Worm (Caenorhabditis elegans) whole organism, L1 larva: ENCODE data around the gene gas-1.

Source experiments
- C16A3.4 ChIP-seq: fragments of 150-350 bp; optimal IDR thresholded peaks from 2 replicates; lab custom pipeline; 2014; ENCODE audit warnings: missing biosample characterization, missing genetic modification characterization
- F16B12.6 ChIP-seq: fragments of 150-350 bp; optimal IDR thresholded peaks from 2 replicates; lab custom pipeline; 2014; ENCODE audit warnings: missing biosample characterization, missing genetic modification characterization
- ama-1 ChIP-seq: fragments of 150-350 bp; optimal IDR thresholded peaks from 2 replicates; lab custom pipeline; 2014
- ceh-88 ChIP-seq: fragments of 200-800 bp; sonication (Bioruptor generic); IDR thresholded peaks from 2 replicates; pipeline ENCODE4 v1.3.6; 2022; ENCODE audit warnings: missing genetic modification characterization, missing compliant biosample characterization
- ceh-90 ChIP-seq: sonication (generic microtip); optimal IDR thresholded peaks from 2 replicates; lab custom pipeline; 2016; ENCODE audit warnings: missing genetic modification characterization, missing compliant biosample characterization
- dsc-1 ChIP-seq: sonication (generic microtip); optimal IDR thresholded peaks from 2 replicates; lab custom pipeline; 2016; ENCODE audit warnings: mild to moderate bottlenecking, missing genetic modification characterization, missing compliant biosample characterization
- egl-13 ChIP-seq: sonication (generic microtip); optimal IDR thresholded peaks from 2 replicates; lab custom pipeline; 2016; ENCODE audit warnings: missing genotype, missing genetic modification reagents, missing genetic modification characterization, missing compliant biosample characterization
- elt-2 ChIP-seq: sonication (generic microtip); optimal IDR thresholded peaks from 2 replicates; lab custom pipeline; 2016; ENCODE audit warnings: missing genetic modification characterization, mild to moderate bottlenecking, inconsistent platforms, missing compliant biosample characterization, missing genetic modification reagents
- elt-3 ChIP-seq, 6 experiments: fragments of 150-350 bp in 1 of 6; sonication (generic microtip); optimal IDR thresholded peaks; 2 replicates each; lab custom pipeline; 2017 to 2018; ENCODE audit warnings: missing biosample characterization in 6 of 6, missing genetic modification characterization in 6 of 6, inconsistent platforms in 1 of 6
- fkh-8 ChIP-seq: sonication (generic microtip); optimal IDR thresholded peaks from 2 replicates; lab custom pipeline; 2016; ENCODE audit warnings: mild to moderate bottlenecking, missing genetic modification characterization, missing compliant biosample characterization
- grh-1 ChIP-seq: fragments of 200-800 bp; sonication (Bioruptor generic); IDR thresholded peaks from 2 replicates; pipeline ENCODE4 v1.3.6; 2022; ENCODE audit warnings: missing genetic modification reagents, missing genetic modification characterization, missing compliant biosample characterization
- hlh-4 ChIP-seq: sonication (generic microtip); optimal IDR thresholded peaks from 2 replicates; lab custom pipeline; 2016; ENCODE audit warnings: mild to moderate bottlenecking, missing genetic modification characterization, missing compliant biosample characterization
- isw-1 ChIP-seq: fragments of 200-800 bp; sonication (Bioruptor generic); IDR thresholded peaks from 2 replicates; pipeline ENCODE4 v1.3.6; 2022; ENCODE audit warnings: missing genetic modification characterization, missing compliant biosample characterization
- lin-14 ChIP-seq: fragments of 200-800 bp; sonication (Bioruptor generic); optimal IDR thresholded peaks from 2 replicates; lab custom pipeline; 2018; ENCODE audit warnings: mild to moderate bottlenecking, missing genetic modification characterization, moderate library complexity, missing compliant biosample characterization
- lin-35 ChIP-seq, 2 experiments: fragments of 150-350 bp; optimal IDR thresholded peaks; 2 replicates each; lab custom pipeline; 2014; ENCODE audit warnings: missing biosample characterization in 2 of 2, missing genetic modification characterization in 2 of 2, missing genetic modification reagents in 2 of 2
- lin-39 ChIP-seq: fragments of 150-350 bp; optimal IDR thresholded peaks from 2 replicates; lab custom pipeline; 2014; ENCODE audit warnings: missing biosample characterization, missing genetic modification reagents, missing genetic modification characterization
- lir-3 ChIP-seq: sonication (generic microtip); optimal IDR thresholded peaks from 2 replicates; lab custom pipeline; 2016; ENCODE audit warnings: mild to moderate bottlenecking, missing genetic modification characterization, moderate library complexity, missing compliant biosample characterization; ENCODE audit not compliant: poor library complexity
- lsy-2 ChIP-seq, 2 experiments: fragments of 150-350 bp; optimal IDR thresholded peaks; 2 replicates each; lab custom pipeline; 2014; ENCODE audit warnings: missing biosample characterization in 2 of 2, missing genetic modification characterization in 2 of 2
- mep-1 ChIP-seq: fragments of 150-350 bp; optimal IDR thresholded peaks from 2 replicates; lab custom pipeline; 2014; ENCODE audit warnings: missing biosample characterization, missing genetic modification characterization
- nhr-11 ChIP-seq: fragments of 150-350 bp; optimal IDR thresholded peaks from 2 replicates; lab custom pipeline; 2014; ENCODE audit warnings: missing biosample characterization, missing genetic modification characterization
- nhr-12 ChIP-seq: sonication (generic microtip); optimal IDR thresholded peaks from 2 replicates; lab custom pipeline; 2017; ENCODE audit warnings: missing biosample characterization, missing genetic modification characterization
- nhr-19 ChIP-seq: fragments of 200-800 bp; sonication (Bioruptor generic); conservative IDR thresholded peaks from 2 replicates; pipeline ENCODE4 v1.3.6; 2022; ENCODE audit warnings: missing genetic modification characterization, missing compliant biosample characterization
- nhr-20 ChIP-seq: sonication (generic microtip); optimal IDR thresholded peaks from 2 replicates; lab custom pipeline; 2016; ENCODE audit warnings: mild to moderate bottlenecking, missing genetic modification characterization, missing compliant biosample characterization
- nhr-47 ChIP-seq: sonication (generic microtip); optimal IDR thresholded peaks from 2 replicates; lab custom pipeline; 2016; ENCODE audit warnings: mild to moderate bottlenecking, missing genetic modification characterization, moderate library complexity, missing compliant biosample characterization
- nhr-71 ChIP-seq: sonication (generic microtip); optimal IDR thresholded peaks from 2 replicates; lab custom pipeline; 2016; ENCODE audit warnings: mild to moderate bottlenecking, missing genetic modification characterization, moderate library complexity, missing compliant biosample characterization
- nhr-76 ChIP-seq: sonication (generic microtip); optimal IDR thresholded peaks from 2 replicates; lab custom pipeline; 2017; ENCODE audit warnings: missing biosample characterization, missing genetic modification characterization
- nhr-77 ChIP-seq: fragments of 150-350 bp; optimal IDR thresholded peaks from 2 replicates; lab custom pipeline; 2014; ENCODE audit warnings: missing biosample characterization, missing genetic modification characterization
- nhr-85 ChIP-seq: sonication (generic microtip); peaks from one replicate; lab custom pipeline; 2016; ENCODE audit warnings: missing genetic modification characterization, inconsistent platforms, missing compliant biosample characterization
- nhr-90 ChIP-seq: sonication (generic microtip); optimal IDR thresholded peaks from 2 replicates; lab custom pipeline; 2016; ENCODE audit warnings: mild to moderate bottlenecking, missing genetic modification characterization, missing compliant biosample characterization; ENCODE audit not compliant: poor library complexity
- pax-3 ChIP-seq: fragments of 200-800 bp; sonication (Bioruptor generic); optimal IDR thresholded peaks from 2 replicates; lab custom pipeline; 2018; ENCODE audit warnings: mild to moderate bottlenecking, missing genetic modification characterization, moderate library complexity, missing compliant biosample characterization
- rnt-1 ChIP-seq: sonication (generic microtip); optimal IDR thresholded peaks from 2 replicates; lab custom pipeline; 2016; ENCODE audit warnings: mild to moderate bottlenecking, missing genetic modification characterization, moderate library complexity, missing compliant biosample characterization
- skn-1 ChIP-seq: fragments of 150-350 bp; optimal IDR thresholded peaks from 2 replicates; lab custom pipeline; 2014; ENCODE audit warnings: missing biosample characterization, missing genetic modification characterization
- snu-23 ChIP-seq: sonication (generic microtip); optimal IDR thresholded peaks from 2 replicates; lab custom pipeline; 2016; ENCODE audit warnings: missing genetic modification characterization, missing compliant biosample characterization
- sox-4 ChIP-seq: sonication (generic microtip); optimal IDR thresholded peaks from 2 replicates; lab custom pipeline; 2016; ENCODE audit warnings: missing genetic modification characterization, missing compliant biosample characterization
- sptf-1 ChIP-seq: fragments of 150-350 bp; optimal IDR thresholded peaks from 2 replicates; lab custom pipeline; 2014; ENCODE audit warnings: missing biosample characterization, missing genetic modification characterization
- swsn-7 ChIP-seq: sonication (generic microtip); optimal IDR thresholded peaks from 2 replicates; lab custom pipeline; 2016; ENCODE audit warnings: missing genetic modification characterization, missing compliant biosample characterization
- tbx-2 ChIP-seq: sonication (generic microtip); optimal IDR thresholded peaks from 2 replicates; lab custom pipeline; 2016; ENCODE audit warnings: missing genetic modification characterization, missing compliant biosample characterization
- unc-30 ChIP-seq: sonication (generic microtip); optimal IDR thresholded peaks from 2 replicates; lab custom pipeline; 2017; ENCODE audit warnings: missing biosample characterization, missing genetic modification characterization
- unc-86 ChIP-seq: sonication (generic microtip); optimal IDR thresholded peaks from 2 replicates; lab custom pipeline; 2016; ENCODE audit warnings: missing genetic modification characterization, missing compliant biosample characterization
- zip-4 ChIP-seq: fragments of 200-800 bp; sonication (Bioruptor generic); optimal IDR thresholded peaks from 2 replicates; lab custom pipeline; 2018; ENCODE audit warnings: mild to moderate bottlenecking, missing genetic modification characterization, moderate library complexity, missing compliant biosample characterization
- ztf-4 ChIP-seq: fragments of 150-350 bp; optimal IDR thresholded peaks from 2 replicates; lab custom pipeline; 2014; ENCODE audit warnings: missing biosample characterization, missing genetic modification characterization

gas-1 gene

ce11 chrX:15621001-15621400 lies 30.8 kb upstream of the gas-1 start:
- TF ChIP-seq dsc-1 (no peak), pax-3 (tag; lab: Kevin White, UChicago) (no peak), ceh-90 (no peak), sptf-1 (tag; lab: Kevin White, UChicago) (no peak), nhr-71 (tag; lab: Kevin White, UChicago) (no peak), ztf-4 (tag; lab: Kevin White, UChicago) (no peak), zip-4 (GFP tag; lab: Kevin White, UChicago) (no peak), F16B12.6 (tag; lab: Kevin White, UChicago) (no peak), nhr-12 (tag; lab: Kevin White, UChicago) (no peak), lsy-2 (tag; optimal IDR thresholded peaks at IDR 0.05; lab: Kevin White, UChicago) (no peak), ama-1 (lab: Kevin White, UChicago) (no peak), unc-30 (no peak), C16A3.4 (tag; lab: Kevin White, UChicago) (no peak), hlh-4 (tag; lab: Kevin White, UChicago) (no peak), nhr-20 (no peak), skn-1 (tag; lab: Kevin White, UChicago) (no peak), unc-86 (tag; lab: Kevin White, UChicago) (no peak), egl-13 (tag; lab: Kevin White, UChicago) (no peak)

ce11 chrX:15620200-15620599 lies 30.0 kb upstream of the gas-1 start, which contains the start of gene K09E9.1:
Gene K09E9.1, plus strand, starts transcription at chrX:15620500.
- no peak for TF ChIP-seq nhr-77 (tag; lab: Kevin White, UChicago)
- no peak for TF ChIP-seq elt-3 (tag; optimal IDR thresholded peaks at IDR 0.05; lab: Kevin White, UChicago)
- no peak for TF ChIP-seq grh-1
- TF ChIP-seq isw-1 (GFP tag; lab: Robert Waterston, UW), result no peak
- no peak for TF ChIP-seq ceh-88 (GFP tag; lab: Robert Waterston, UW)
- TF ChIP-seq lin-39 (tag; lab: Kevin White, UChicago), result no peak
- no peak for TF ChIP-seq F16B12.6 (tag; lab: Kevin White, UChicago)
- no peak for TF ChIP-seq nhr-76 (tag; lab: Kevin White, UChicago)

ce11 chrX:15619273-15619672 lies 29.1 kb upstream of the gas-1 start:
- TF ChIP-seq nhr-19 (GFP tag; lab: Robert Waterston, UW) (peak; percentile 36), nhr-71 (tag; lab: Kevin White, UChicago) (peak; percentile 61), nhr-11 (no peak), nhr-85 (tag; lab: Kevin White, UChicago) (peak; percentile 76), tbx-2 (tag; lab: Kevin White, UChicago) (no peak), sox-4 (no peak), fkh-8 (peak; percentile 62), lin-35 (GFP tag; optimal IDR thresholded peaks at IDR 0.05; lab: Kevin White, UChicago) (peak in 1 of 2 experiments; percentile 27), nhr-20 (peak; percentile 32), lin-14 (GFP tag; lab: Kevin White, UChicago) (peak; percentile 34), mep-1 (tag; lab: Kevin White, UChicago) (peak; percentile 37), snu-23 (GFP tag; lab: Kevin White, UChicago) (peak; percentile 50), lir-3 (peak; percentile 1), nhr-90 (peak; percentile 28), nhr-47 (peak; percentile 59), swsn-7 (tag; lab: Kevin White, UChicago) (peak; percentile 11), elt-2 (peak; percentile 37), rnt-1 (tag; lab: Kevin White, UChicago) (peak; percentile 36), dsc-1 (no peak)
